Fruit fly (Drosophila melanogaster) S2 (cell line): Measurements from ENCODE around the gene puf.
A peak's percentile ranks its signal among the peaks of the same experiment; 100 is the strongest.

ENCODE experiments used
- CG8478 ChIP-seq: fragments of >200 bp; optimal IDR thresholded peaks from 2 replicates; lab custom pipeline; 2018
- CTCF ChIP-seq, 2 experiments: fragments of >200 bp; optimal IDR thresholded peaks; 2 replicates each; lab custom pipeline; 2018

The puf gene

DNA sequence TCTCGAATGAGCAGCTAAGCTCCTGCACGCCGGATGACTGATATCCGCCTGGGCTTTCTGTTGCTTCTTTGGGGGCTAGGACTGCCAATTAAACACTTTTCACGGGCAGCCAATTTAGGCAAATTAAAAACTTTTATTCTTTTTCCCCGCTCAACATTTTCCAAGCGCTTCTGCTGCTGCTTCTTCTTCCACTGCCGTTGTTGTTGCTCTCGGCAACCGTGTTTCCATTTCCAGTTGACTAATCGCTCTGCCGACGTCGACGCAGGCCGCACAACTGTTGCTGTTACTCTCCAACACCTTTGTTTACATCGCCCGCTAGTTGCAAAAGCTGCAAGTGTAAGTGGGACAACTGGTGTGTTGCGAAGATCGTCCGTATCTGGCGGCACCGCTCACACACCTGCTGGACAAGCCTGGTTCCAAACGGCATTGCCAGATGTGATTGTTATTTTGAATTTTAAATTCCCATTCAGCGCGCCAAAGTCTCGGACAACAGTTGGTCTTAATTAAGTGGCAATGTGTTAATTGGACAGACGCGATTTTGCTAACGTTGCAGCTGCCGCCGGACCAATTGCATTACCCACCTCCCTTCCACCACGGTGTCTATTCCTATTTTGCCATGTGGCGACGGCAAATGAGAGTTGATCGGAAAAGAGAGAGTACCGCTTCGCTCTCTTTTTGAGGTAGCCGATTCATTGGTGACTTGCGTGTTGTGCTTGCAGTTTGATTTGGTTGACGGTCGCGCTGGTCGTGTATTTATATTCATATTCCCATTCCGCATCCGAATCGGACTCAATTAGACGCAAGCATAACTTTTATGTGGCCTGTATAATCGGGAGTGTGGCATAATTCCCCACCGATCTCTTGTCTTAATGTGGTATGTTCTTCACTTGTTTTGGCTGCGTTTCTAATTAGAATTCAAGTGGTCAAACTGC is 19.7 kb downstream of the puf start, which contains the start of gene Wsck:
Gene Wsck (minus strand): TSS at position 199 of the 932 bp plus-strand sequence.
- peak; percentile 33 to 61 for TF ChIP-seq CTCF (optimal IDR thresholded peaks at IDR 0.05; lab: Kevin White, UChicago)
- TF ChIP-seq CG8478 (lab: Kevin White, UChicago): peak; percentile 66

DNA sequence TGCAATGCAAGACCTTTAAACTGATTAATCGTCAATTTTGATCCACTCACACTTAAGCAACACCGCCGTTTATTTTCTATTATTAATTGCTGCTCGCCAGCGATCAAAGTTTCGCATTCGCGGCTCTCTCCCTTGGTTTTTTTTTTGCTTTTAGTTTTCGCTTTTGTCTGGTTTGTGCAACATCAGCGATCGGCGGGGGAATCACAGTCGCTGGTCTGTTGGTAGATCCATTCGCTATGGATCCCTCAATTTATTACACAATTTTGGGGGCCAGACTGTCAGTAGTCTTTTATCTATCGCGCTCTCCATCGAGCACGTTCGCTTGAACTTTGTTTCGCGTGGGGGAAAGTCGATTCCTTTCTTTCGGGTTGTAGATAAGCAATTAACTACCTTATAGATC is 23.2 kb downstream of the puf start:
- TF ChIP-seq CTCF (optimal IDR thresholded peaks at IDR 0.05; lab: Kevin White, UChicago) (no peak), CG8478 (lab: Kevin White, UChicago) (no peak)

DNA sequence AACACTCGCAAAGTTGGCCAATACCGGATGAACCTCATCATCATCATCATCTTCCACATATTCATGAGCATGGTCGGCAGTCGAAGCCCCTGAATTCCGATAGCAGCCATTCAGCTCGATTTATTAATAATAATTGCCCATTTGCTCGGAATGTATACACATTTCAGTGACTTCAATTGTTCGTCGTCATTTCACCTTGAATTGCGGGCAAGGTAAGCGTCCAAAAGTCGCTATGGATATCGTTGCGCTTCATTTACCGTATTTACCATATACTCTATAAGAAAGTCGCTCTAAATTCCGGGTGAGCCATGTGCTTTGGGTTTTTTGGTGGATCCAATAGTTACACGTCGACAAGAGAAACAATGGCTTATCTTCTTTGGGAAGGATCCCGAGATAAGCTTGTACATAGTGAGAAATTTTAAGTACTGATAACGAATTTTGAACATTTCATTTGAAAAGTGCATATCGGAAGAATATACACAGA is 23.8 kb downstream of the puf start:
- TF ChIP-seq CG8478 (lab: Kevin White, UChicago): no peak
- TF ChIP-seq CTCF (optimal IDR thresholded peaks at IDR 0.05; lab: Kevin White, UChicago): no peak

DNA sequence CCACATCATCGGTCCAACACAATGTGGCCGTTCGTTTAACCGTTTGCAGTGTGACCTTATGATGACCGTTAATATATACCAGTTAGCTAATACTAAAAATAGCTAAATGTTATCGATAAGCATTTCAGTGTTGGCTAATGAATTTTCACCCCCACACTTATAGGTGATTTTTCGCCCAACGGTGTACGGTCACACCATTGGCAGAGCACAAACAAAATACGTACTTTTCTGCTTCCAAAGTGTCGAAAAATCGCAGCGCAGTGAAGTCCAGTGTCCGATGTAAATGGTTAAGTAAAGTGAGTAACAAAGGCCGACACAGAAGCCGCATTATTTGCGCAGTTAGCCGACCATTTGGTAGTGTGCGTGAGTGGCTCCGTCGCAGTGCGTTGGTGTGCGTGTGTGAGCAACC is 24.3 kb downstream of the puf start, which contains the start of the genes Syx18 and atl:
Gene Syx18 (minus strand): TSS at position 46 of the 409 bp plus-strand sequence.
Gene atl (plus strand): TSS at position 155 of the 409 bp plus-strand sequence.
- TF ChIP-seq CG8478 (lab: Kevin White, UChicago) (no peak), CTCF (optimal IDR thresholded peaks at IDR 0.05; lab: Kevin White, UChicago) (peak; percentile 2 to 4)

DNA sequence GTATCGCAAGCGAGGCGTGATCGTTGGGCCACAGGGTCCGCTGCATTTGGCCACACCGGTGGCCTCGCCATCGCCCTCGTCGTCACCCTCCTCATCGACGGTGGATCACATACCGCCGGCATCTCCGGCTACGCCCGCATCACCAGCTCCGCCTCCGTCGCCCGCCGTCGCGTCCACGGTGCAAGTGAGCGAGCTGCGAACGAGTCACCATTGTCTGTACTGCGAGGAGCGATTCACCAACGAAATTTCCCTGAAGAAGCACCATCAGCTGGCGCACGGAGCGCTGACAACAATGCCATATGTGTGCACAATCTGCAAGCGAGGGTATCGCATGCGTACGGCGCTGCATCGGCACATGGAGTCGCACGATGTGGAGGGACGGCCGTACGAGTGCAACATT is 29.3 kb downstream of the puf start:
- TF ChIP-seq CTCF (optimal IDR thresholded peaks at IDR 0.05; lab: Kevin White, UChicago) (no peak), CG8478 (lab: Kevin White, UChicago) (no peak)

DNA sequence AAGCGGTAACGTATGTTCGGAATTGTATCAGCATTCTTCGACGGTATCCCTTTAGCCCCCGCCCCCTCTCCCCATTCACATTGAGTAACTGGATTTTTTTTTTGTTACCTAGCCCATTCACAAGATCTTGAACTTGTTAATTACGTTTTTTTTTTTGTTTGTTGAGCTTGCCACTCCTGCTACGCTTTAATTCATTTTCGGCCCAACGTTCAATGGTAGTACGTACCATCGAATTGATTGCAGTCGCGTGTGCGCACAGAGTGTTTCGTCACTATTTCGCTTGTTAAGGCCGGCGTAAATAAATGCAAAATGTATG is 35.2 kb downstream of the puf start:
- TF ChIP-seq CTCF (optimal IDR thresholded peaks at IDR 0.05; lab: Kevin White, UChicago) (no peak), CG8478 (lab: Kevin White, UChicago) (no peak)

DNA sequence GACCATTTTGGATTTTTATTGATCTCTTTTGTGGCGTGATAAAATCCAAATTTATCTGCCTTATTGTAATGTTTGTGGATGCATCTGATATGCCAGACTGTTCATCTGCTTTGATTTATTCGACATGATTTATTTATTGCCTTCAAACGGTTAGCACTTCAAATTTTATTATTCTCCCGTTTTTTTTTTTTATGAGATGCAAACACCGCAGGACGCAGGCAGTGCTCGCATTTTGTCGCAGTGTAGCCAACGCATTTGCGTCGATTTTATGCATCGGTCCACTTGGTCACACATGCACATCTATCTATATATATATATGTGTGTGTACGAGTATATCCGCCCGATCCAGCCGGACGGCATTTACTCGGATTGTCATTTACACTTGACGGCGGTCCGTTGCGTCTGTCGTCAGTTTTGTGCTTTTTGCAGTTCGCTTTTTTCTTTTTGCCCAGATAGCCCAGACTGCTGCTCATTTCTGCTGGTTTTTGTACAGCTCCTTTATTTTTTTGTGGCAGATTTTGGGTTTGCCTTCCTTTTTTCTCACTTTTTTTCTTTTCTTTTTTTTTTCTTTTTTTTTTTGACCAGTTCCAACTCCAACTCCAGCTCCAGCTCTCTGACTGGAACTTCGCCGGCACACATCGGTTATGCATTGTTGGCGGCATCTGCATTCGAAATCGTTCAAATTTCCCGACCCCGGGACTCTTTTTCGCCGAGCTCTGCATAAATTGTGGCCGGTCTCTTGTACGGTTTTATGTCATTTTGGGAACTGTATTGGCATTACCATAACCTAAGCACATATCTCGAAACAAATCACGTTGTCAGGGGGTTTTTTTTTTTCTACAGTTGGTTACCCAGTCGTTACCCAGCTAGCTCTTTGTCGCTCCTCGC is 35.8 kb downstream of the puf start:
- no peak for TF ChIP-seq CG8478 (lab: Kevin White, UChicago)
- no peak for TF ChIP-seq CTCF (optimal IDR thresholded peaks at IDR 0.05; lab: Kevin White, UChicago)

DNA sequence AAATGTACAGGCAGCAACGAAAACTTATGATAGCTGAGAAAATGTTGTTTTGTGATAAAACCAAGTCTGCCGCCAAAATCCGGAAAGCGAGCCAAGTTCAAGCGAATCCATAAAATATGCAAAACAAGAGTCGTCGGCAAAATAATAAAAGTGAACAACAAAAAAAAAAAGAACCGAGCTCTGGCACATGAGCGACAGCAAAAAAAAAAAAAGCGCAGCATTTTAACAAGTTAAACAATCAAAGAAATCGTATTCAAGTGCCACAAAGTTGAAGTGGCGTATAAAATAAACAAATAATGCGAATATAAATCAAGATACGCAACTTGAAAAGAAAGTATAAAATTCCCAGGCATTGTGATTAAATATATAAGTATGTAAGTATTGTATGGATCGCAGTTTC is 41.5 kb downstream of the puf start:
- TF ChIP-seq CTCF (optimal IDR thresholded peaks at IDR 0.05; lab: Kevin White, UChicago) (no peak), CG8478 (lab: Kevin White, UChicago) (no peak)

DNA sequence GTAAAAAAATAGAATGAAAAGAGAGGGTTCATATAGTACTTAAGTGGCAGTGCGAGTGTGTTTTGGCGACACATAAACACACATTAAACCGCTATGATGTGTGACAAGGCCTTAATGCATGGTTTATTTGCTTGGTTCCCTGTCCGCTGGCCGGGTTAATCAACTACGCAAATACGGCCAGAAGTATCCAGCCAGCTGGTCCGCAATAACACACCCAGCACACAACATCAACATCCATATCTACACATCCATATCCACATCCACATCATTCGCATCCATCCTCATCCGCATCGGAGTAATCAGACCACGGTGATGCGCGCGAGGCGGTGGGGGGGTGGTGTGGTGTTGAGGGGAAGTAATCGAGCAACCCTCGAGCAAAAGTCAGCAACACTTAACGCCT is 43.0 kb downstream of the puf start:
- TF ChIP-seq CG8478 (lab: Kevin White, UChicago) (no peak), CTCF (optimal IDR thresholded peaks at IDR 0.05; lab: Kevin White, UChicago) (no peak)

DNA sequence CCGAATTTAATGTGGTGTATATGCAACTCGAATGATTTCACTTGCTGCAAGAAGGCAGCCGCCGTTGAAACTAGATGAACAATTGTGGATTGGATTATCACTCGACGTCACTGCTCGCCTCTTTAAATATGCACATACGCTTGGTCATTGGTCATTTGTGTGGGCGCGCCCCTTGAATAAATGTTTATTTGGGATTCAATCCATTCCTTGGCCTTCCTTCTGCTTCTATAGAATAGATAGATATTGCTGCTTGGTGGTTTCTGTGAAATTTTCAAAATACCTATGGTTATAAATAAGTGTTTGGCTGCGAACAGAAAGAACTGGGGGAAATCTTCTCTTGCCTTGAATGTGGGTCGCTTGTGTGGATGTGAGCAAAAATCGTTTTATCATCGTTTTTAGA is 45.7 kb downstream of the puf start:
- TF ChIP-seq CTCF (optimal IDR thresholded peaks at IDR 0.05; lab: Kevin White, UChicago): no peak
- no peak for TF ChIP-seq CG8478 (lab: Kevin White, UChicago)

DNA sequence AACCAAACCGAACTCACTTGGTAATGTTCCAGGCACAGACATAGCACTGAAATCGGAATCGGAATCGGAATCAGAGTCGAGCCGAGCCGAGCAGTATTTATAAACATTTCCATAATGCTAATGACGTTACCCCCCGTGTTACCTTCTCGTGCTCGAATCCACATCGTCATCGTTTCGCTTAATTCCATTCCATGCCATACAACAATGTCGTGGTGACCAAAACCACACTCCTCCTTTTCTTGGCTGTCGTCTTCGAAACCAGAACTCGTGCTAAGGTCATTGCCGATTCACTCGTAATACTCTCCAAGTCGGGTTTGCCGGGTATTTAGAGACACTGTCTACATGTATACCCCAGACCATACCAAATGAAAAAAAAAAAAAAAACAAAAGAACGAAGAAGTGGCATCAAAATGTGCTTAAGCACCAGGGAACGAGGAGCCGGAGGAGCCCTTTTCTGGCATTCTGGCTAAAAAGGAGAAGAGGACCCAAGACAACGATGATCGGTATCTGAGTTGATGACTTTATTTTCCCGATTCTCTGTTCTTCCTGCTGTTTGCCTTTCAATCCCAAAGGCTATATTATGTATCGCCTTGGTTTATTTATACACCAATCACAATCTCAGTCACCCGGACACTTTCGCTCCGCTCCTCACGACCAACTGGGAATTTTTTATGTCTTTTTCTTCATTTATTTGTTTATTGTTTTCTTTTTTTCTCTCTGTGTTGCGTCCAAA is 46.3 kb downstream of the puf start:
- TF ChIP-seq CTCF (optimal IDR thresholded peaks at IDR 0.05; lab: Kevin White, UChicago) (no peak), CG8478 (lab: Kevin White, UChicago) (no peak)

DNA sequence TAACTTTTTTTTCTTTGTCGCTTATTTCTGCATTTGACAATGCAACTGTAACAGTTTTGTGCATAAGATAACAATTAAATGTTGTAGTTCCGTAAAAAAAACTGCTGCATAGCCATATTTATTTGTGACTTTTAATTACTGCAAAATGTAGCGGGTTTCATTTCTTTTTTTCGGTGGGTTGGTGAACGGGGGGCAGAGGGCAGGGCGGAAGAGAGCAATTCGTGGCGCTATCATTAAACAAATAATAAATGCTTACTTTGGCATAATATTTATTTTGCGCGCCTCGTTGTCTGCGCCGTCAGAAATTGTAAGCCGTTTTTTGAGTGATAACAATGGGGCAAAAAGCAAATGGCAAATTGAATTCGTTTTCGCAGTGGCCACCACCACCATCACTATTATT is 48.8 kb downstream of the puf start:
- TF ChIP-seq CTCF (optimal IDR thresholded peaks at IDR 0.05; lab: Kevin White, UChicago) (no peak), CG8478 (lab: Kevin White, UChicago) (no peak)

DNA sequence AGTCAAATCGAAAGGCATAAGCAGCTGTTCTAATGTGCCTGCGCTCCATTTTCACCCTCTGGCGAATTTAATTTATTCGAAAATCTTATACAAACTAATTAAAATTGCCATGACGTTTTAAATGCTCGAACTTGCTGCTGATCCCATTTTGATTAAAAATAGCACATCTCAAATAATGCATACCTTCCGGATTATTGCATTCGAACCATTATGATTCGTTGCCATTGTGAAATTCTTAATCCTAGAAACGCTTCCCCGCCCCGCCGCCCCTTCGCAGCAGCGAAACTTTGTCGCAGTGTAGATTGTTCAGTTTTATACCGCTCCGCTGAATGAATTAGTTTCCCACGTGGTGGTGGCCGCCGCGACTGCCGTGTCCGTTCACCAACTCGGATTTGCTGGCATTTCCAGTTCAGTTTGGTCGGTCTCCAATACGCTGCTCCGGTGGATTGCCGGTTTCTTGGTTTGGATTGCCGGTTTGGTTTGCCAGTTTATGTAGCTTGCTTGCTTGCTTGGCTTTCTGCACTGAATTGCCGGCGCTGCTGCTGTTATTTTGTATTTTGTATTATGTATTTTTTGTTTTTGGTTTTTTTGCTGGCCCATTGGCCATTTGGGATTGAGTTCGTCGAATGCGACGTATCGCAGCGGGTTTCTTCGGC is 51.2 kb downstream of the puf start:
- no peak for TF ChIP-seq CTCF (optimal IDR thresholded peaks at IDR 0.05; lab: Kevin White, UChicago)
- TF ChIP-seq CG8478 (lab: Kevin White, UChicago): no peak
